Fruit fly (Drosophila melanogaster) whole organism, adult: Measurements from ENCODE around the gene CG2747.

Source experiments
- CG11617 ChIP-seq: fragments of 200-800 bp; sonication (Bioruptor generic); optimal IDR thresholded peaks from 2 replicates; lab custom pipeline; 2017; ENCODE audit warnings: mild to moderate bottlenecking, missing biosample characterization, missing genetic modification reagents, missing genetic modification characterization
- CG12768 ChIP-seq: fragments of 200-800 bp; sonication (Bioruptor generic); optimal IDR thresholded peaks from 2 replicates; lab custom pipeline; 2017; ENCODE audit warnings: missing biosample characterization, missing genetic modification characterization, mild to moderate bottlenecking, moderate library complexity, missing genetic modification reagents
- CG14711 ChIP-seq: fragments of 200-800 bp; sonication (Bioruptor generic); optimal IDR thresholded peaks from 2 replicates; lab custom pipeline; 2018; ENCODE audit warnings: missing biosample characterization, mild to moderate bottlenecking, missing genetic modification characterization, moderate library complexity
- CG1620 ChIP-seq: fragments of 200-800 bp; sonication (Bioruptor generic); optimal IDR thresholded peaks from 2 replicates; lab custom pipeline; 2016; ENCODE audit warnings: missing biosample characterization, missing genetic modification characterization
- CG33017 ChIP-seq: fragments of 200-800 bp; sonication (Bioruptor generic); optimal IDR thresholded peaks from 2 replicates; lab custom pipeline; 2018; ENCODE audit warnings: missing biosample characterization, mild to moderate bottlenecking, missing genetic modification characterization, moderate library complexity
- CG5204 ChIP-seq: fragments of 200-800 bp; sonication (Bioruptor generic); optimal IDR thresholded peaks from 2 replicates; lab custom pipeline; 2016; ENCODE audit warnings: missing biosample characterization, missing genetic modification characterization
- CG7045 ChIP-seq: fragments of 200-800 bp; sonication (Bioruptor generic); optimal IDR thresholded peaks from 2 replicates; lab custom pipeline; 2017; ENCODE audit warnings: missing biosample characterization, mild to moderate bottlenecking, missing genetic modification characterization
- CG7101 ChIP-seq: fragments of 200-800 bp; sonication (Bioruptor generic); optimal IDR thresholded peaks from 2 replicates; lab custom pipeline; 2018; ENCODE audit warnings: missing biosample characterization, mild to moderate bottlenecking, missing genetic modification characterization, moderate library complexity
- Clk ChIP-seq: fragments of 200-800 bp; sonication (Bioruptor generic); optimal IDR thresholded peaks from 2 replicates; lab custom pipeline; 2017; ENCODE audit warnings: missing biosample characterization, missing genetic modification characterization
- Crg-1 ChIP-seq: fragments of 200-800 bp; sonication (Bioruptor generic); optimal IDR thresholded peaks from 2 replicates; lab custom pipeline; 2016; ENCODE audit warnings: missing biosample characterization, missing genetic modification characterization
- Hr96 ChIP-seq: fragments of 200-800 bp; sonication (Bioruptor generic); optimal IDR thresholded peaks from 2 replicates; lab custom pipeline; 2016; ENCODE audit warnings: missing biosample characterization, missing genetic modification characterization
- Mnt ChIP-seq: fragments of 200-800 bp; sonication (Bioruptor generic); optimal IDR thresholded peaks from 2 replicates; lab custom pipeline; 2016; ENCODE audit warnings: missing biosample characterization, mild to moderate bottlenecking, missing genetic modification characterization
- bab1 ChIP-seq: fragments of 200-800 bp; sonication (Bioruptor generic); optimal IDR thresholded peaks from 3 replicates; lab custom pipeline; 2019; ENCODE audit warnings: missing biosample characterization, mild to moderate bottlenecking, missing genetic modification characterization, moderate library complexity
- cic ChIP-seq: fragments of 200-800 bp; sonication (Bioruptor generic); optimal IDR thresholded peaks from 2 replicates; lab custom pipeline; 2017; ENCODE audit warnings: missing biosample characterization, mild to moderate bottlenecking, missing genetic modification characterization, moderate library complexity
- cnc ChIP-seq, 2 experiments: fragments of >200 bp; optimal IDR thresholded peaks; 2 replicates each; lab custom pipeline; 2017
- kay ChIP-seq: fragments of 200-800 bp; sonication (Bioruptor generic); peaks from one replicate; lab custom pipeline; 2016; ENCODE audit warnings: missing biosample characterization, missing genetic modification characterization, borderline replicate concordance
- ovo ChIP-seq: fragments of 200-800 bp; sonication (Bioruptor generic); optimal IDR thresholded peaks from 2 replicates; lab custom pipeline; 2016; ENCODE audit warnings: missing biosample characterization, missing genetic modification characterization
- pad ChIP-seq: fragments of 200-800 bp; sonication (Bioruptor generic); optimal IDR thresholded peaks from 3 replicates; lab custom pipeline; 2017; ENCODE audit warnings: missing biosample characterization, missing genetic modification characterization, mild to moderate bottlenecking, moderate library complexity, missing genetic modification reagents
- tj ChIP-seq: fragments of 200-800 bp; sonication (Bioruptor generic); optimal IDR thresholded peaks from 3 replicates; lab custom pipeline; 2017; ENCODE audit warnings: missing biosample characterization, mild to moderate bottlenecking, missing genetic modification characterization, moderate library complexity
- toe ChIP-seq: fragments of 200-800 bp; sonication (Bioruptor generic); optimal IDR thresholded peaks from 2 replicates; lab custom pipeline; 2016; ENCODE audit warnings: missing biosample characterization, missing genetic modification characterization

Gene CG2747

dm6 chr3R:8026515-8026914 is 4.1 kb downstream of the CG2747 start:
- TF ChIP-seq CG11617 (GFP tag; lab: Kevin White, UChicago) = no peak
- TF ChIP-seq cic (GFP tag; lab: Kevin White, UChicago) = no peak
- TF ChIP-seq CG5204 (GFP tag; lab: Kevin White, UChicago) = no peak
- TF ChIP-seq pad = no peak
- no peak for TF ChIP-seq toe (GFP tag; lab: Kevin White, UChicago)
- TF ChIP-seq Crg-1 (GFP tag; lab: Kevin White, UChicago) = no peak
- no peak for TF ChIP-seq kay

dm6 chr3R:8013121-8014009 is 17.2 kb downstream of the CG2747 start, which contains the start of the genes CG10435 and Pbp95:
Gene CG10435, minus strand, starts transcription at chr3R:8013201.
Gene Pbp95, plus strand, starts transcription at chr3R:8013791.
- peak; percentile 32 for TF ChIP-seq Clk (GFP tag; lab: Kevin White, UChicago)
- peak; percentile 57 for TF ChIP-seq CG7101 (tag; lab: Kevin White, UChicago)
- TF ChIP-seq Hr96 = peak; percentile 4
- TF ChIP-seq ovo (GFP tag; lab: Kevin White, UChicago) = no peak
- peak; percentile 39 for TF ChIP-seq CG12768 (GFP tag; lab: Kevin White, UChicago)
- peak; percentile 31 for TF ChIP-seq CG14711 (tag; lab: Kevin White, UChicago)
- TF ChIP-seq bab1 (GFP tag; lab: Kevin White, UChicago) = peak; percentile 33
- TF ChIP-seq toe (GFP tag; lab: Kevin White, UChicago) = peak; percentile 79
- peak; percentile 66 for TF ChIP-seq CG1620 (GFP tag; lab: Kevin White, UChicago)
- TF ChIP-seq pad = peak; percentile 49
- TF ChIP-seq Mnt (GFP tag; lab: Kevin White, UChicago) = peak; percentile 60
- peak; percentile 80 for TF ChIP-seq CG5204 (GFP tag; lab: Kevin White, UChicago)
- TF ChIP-seq kay = no peak
- TF ChIP-seq tj = peak; percentile 83
- no peak for TF ChIP-seq cnc (optimal IDR thresholded peaks at IDR 0.05; lab: Kevin White, UChicago)
- TF ChIP-seq cic (GFP tag; lab: Kevin White, UChicago) = no peak
- TF ChIP-seq CG7045 (GFP tag; lab: Kevin White, UChicago) = peak; percentile 37
- TF ChIP-seq Crg-1 (GFP tag; lab: Kevin White, UChicago) = peak; percentile 54
- no peak for TF ChIP-seq CG33017 (tag; lab: Kevin White, UChicago)
- TF ChIP-seq CG11617 (GFP tag; lab: Kevin White, UChicago) = peak; percentile 72

dm6 chr3R:8009080-8009620 is 21.4 kb downstream of the CG2747 start, which contains the start of the genes CG11052 and CG3223:
Gene CG11052, minus strand, starts transcription at chr3R:8009297.
Gene CG3223, plus strand, starts transcription at chr3R:8009400.
- peak; percentile 67 for TF ChIP-seq CG14711 (tag; lab: Kevin White, UChicago)
- no peak for TF ChIP-seq Hr96
- no peak for TF ChIP-seq pad
- no peak for TF ChIP-seq tj
- peak; percentile 45 for TF ChIP-seq bab1 (GFP tag; lab: Kevin White, UChicago)
- no peak for TF ChIP-seq kay

dm6 chr3R:8007595-8008255 is 22.9 kb downstream of the CG2747 start, which contains the start of gene CG2767:
Gene CG2767, minus strand, starts transcription at chr3R:8008110.
- TF ChIP-seq CG33017 (tag; lab: Kevin White, UChicago) (peak; percentile 18), CG5204 (GFP tag; lab: Kevin White, UChicago) (no peak), pad (no peak), toe (GFP tag; lab: Kevin White, UChicago) (no peak), CG7101 (tag; lab: Kevin White, UChicago) (no peak), bab1 (GFP tag; lab: Kevin White, UChicago) (peak; percentile 13), Crg-1 (GFP tag; lab: Kevin White, UChicago) (no peak), kay (no peak), CG1620 (GFP tag; lab: Kevin White, UChicago) (no peak), Mnt (GFP tag; lab: Kevin White, UChicago) (no peak), ovo (GFP tag; lab: Kevin White, UChicago) (no peak), CG12768 (GFP tag; lab: Kevin White, UChicago) (peak; percentile 17), cnc (optimal IDR thresholded peaks at IDR 0.05; lab: Kevin White, UChicago) (no peak), Clk (GFP tag; lab: Kevin White, UChicago) (no peak), tj (peak; percentile 64), Hr96 (no peak), CG14711 (tag; lab: Kevin White, UChicago) (no peak), CG11617 (GFP tag; lab: Kevin White, UChicago) (no peak), CG7045 (GFP tag; lab: Kevin White, UChicago) (no peak), cic (GFP tag; lab: Kevin White, UChicago) (no peak)

- TF ChIP-seq CG11617 (GFP tag; lab: Kevin White, UChicago) (peak; percentile 94), CG7101 (tag; lab: Kevin White, UChicago) (peak; percentile 97), toe (GFP tag; lab: Kevin White, UChicago) (peak; percentile 88), Clk (GFP tag; lab: Kevin White, UChicago) (peak; percentile 80), bab1 (GFP tag; lab: Kevin White, UChicago) (peak; percentile 90), ovo (GFP tag; lab: Kevin White, UChicago) (peak; percentile 93), pad (peak; percentile 90), CG7045 (GFP tag; lab: Kevin White, UChicago) (peak; percentile 96), CG12768 (GFP tag; lab: Kevin White, UChicago) (peak; percentile 98), Hr96 (no peak), Mnt (GFP tag; lab: Kevin White, UChicago) (peak; percentile 88), kay (peak; percentile 91), cnc (optimal IDR thresholded peaks at IDR 0.05; lab: Kevin White, UChicago) (no peak), cic (GFP tag; lab: Kevin White, UChicago) (peak; percentile 82), Crg-1 (GFP tag; lab: Kevin White, UChicago) (peak; percentile 97), CG5204 (GFP tag; lab: Kevin White, UChicago) (peak; percentile 92), tj (peak; percentile 74), CG1620 (GFP tag; lab: Kevin White, UChicago) (peak; percentile 93), CG33017 (tag; lab: Kevin White, UChicago) (peak; percentile 95), CG14711 (tag; lab: Kevin White, UChicago) (peak; percentile 90)
Observed at dm6 chr3R:8001074-8001669, 29.4 kb downstream of the CG2747 start, which contains the start of the genes Kmn2 and CG2698. Gene Kmn2, minus strand, starts transcription at chr3R:8001309. Gene CG2698, plus strand, starts transcription at chr3R:8001562.
